Fruit fly (Drosophila melanogaster): ENCODE measurements around the gene ND-20L.

The ND-20L gene

DNA sequence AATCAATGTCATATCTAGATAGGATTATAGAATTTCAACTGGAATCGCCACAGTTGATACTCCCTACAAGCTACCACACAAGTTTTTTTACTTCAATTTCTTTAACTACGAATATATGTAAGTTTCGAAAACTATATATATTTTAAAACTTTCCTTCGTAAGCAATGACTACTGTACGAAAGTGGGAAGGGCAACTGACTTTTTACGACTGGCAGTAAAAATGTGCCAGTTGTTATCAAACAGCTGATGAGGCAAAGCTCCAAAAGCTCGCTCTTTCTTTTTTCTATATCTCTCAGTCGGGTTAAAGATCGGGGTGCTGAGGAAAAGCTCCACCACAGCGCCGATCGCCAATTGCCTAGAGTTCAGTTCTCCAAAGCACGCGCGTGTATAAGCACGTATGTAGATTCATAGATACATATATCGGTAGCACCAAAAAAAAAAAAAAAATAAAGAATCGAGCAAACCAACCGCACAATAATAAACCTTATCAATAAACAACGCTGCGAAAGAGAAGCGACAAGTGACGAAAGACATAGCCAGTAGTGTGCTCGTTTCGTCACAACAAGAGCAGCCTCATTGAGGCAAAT, 36.5 kb upstream of the ND-20L start (continued):
- TF ChIP-seq tll (GFP tag; optimal IDR thresholded peaks at IDR 0.05) (no peak), CG10565 (GFP tag; optimal IDR thresholded peaks at IDR 0.05) (no peak), ap (GFP tag; IDR thresholded peaks at IDR 0.05) (no peak), CG15514 (GFP tag; optimal IDR thresholded peaks at IDR 0.05) (peak; percentile 41), CG6254 (GFP tag; optimal IDR thresholded peaks at IDR 0.05) (peak; percentile 23), Six4 (GFP tag; optimal IDR thresholded peaks at IDR 0.05) (no peak), chinmo (GFP tag; IDR thresholded peaks at IDR 0.05; ENCODE audit: partially characterized antibody) (peak; percentile 81; the same call in 3 of the 4 replicates), CG14667 (GFP tag; IDR thresholded peaks at IDR 0.05) (peak; percentile 69), CG2120 (GFP tag; optimal IDR thresholded peaks at IDR 0.05) (peak; percentile 74), fd3F (GFP tag; optimal IDR thresholded peaks at IDR 0.05) (peak; percentile 59), odd (GFP tag; optimal IDR thresholded peaks at IDR 0.05) (peak; percentile 55), nerfin-1 (tag; optimal IDR thresholded peaks at IDR 0.05) (peak; percentile 25), bowl (GFP tag; IDR thresholded peaks at IDR 0.05) (peak; percentile 58; the same call in 1 of the 2 replicates), eve (GFP tag; optimal IDR thresholded peaks at IDR 0.05) (no peak), amos (GFP tag; IDR thresholded peaks at IDR 0.05; ENCODE audit: partially characterized antibody) (peak; percentile 24; the same call in 1 of the 2 replicates), Vsx1 (GFP tag; optimal IDR thresholded peaks at IDR 0.05) (peak; percentile 38), CG9797 (GFP tag; optimal IDR thresholded peaks at IDR 0.05) (no peak), unpg (GFP tag; optimal IDR thresholded peaks at IDR 0.05) (peak; percentile 78), sug (tag; optimal IDR thresholded peaks at IDR 0.05) (peak; percentile 77), nau (GFP tag; optimal IDR thresholded peaks at IDR 0.05) (peak; percentile 60), psq (GFP tag; optimal IDR thresholded peaks at IDR 0.05) (no peak), CG8388 (GFP tag; optimal IDR thresholded peaks at IDR 0.05) (peak; percentile 25), CG3163 (GFP tag; optimal IDR thresholded peaks at IDR 0.05) (no peak), NC2β (GFP tag; optimal IDR thresholded peaks at IDR 0.05) (no peak)

DNA sequence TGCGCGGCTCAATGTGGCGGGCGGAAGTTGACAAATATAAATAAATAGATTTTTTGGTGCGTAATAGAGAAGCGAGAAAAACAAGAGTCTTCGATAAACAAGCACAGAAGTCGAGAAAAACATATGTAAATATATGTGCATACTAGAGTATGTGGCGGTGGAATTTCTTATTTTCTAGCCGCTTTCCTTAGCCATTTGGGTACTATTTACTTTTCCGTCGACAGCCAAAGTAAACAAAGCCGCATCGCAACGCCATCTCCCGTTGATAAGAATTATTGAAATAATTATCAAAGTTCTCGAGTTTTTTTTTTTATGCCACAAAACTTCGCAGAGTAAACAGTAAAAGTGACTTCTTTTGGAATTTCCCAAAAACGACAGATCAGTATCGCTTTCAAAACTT, 35.6 kb upstream of the ND-20L start:
- TF ChIP-seq Spps (tag; optimal IDR thresholded peaks at IDR 0.05) = peak; percentile 8
- peak in 1 of 2 experiments; percentile 49 for TF ChIP-seq bsh (GFP tag; optimal IDR thresholded peaks at IDR 0.05)
- no peak for TF ChIP-seq CG6683 (GFP tag; optimal IDR thresholded peaks at IDR 0.05)
- TF ChIP-seq CG12219 (GFP tag; optimal IDR thresholded peaks at IDR 0.05) = no peak
- TF ChIP-seq CG7987 (GFP tag; optimal IDR thresholded peaks at IDR 0.05) = peak; percentile 4
- TF ChIP-seq vvl (GFP tag; IDR thresholded peaks at IDR 0.05) = peak; percentile 38; the same call in 1 of the 2 replicates
- no peak for TF ChIP-seq slp2 (GFP tag; optimal IDR thresholded peaks at IDR 0.05)
- peak; percentile 18 for TF ChIP-seq CG17359 (tag; optimal IDR thresholded peaks at IDR 0.05)
- TF ChIP-seq az2 (GFP tag; optimal IDR thresholded peaks at IDR 0.05) = no peak
- no peak for TF ChIP-seq NK7.1 (GFP tag; optimal IDR thresholded peaks at IDR 0.05)
- peak; percentile 38 for TF ChIP-seq grn (GFP tag; optimal IDR thresholded peaks at IDR 0.05)
- no peak for TF ChIP-seq CG11398 (GFP tag; optimal IDR thresholded peaks at IDR 0.05)
- TF ChIP-seq CG4854 (GFP tag; optimal IDR thresholded peaks at IDR 0.05) = peak; percentile 10
- TF ChIP-seq sens (GFP tag) = peak; percentile 81
- TF ChIP-seq CG9727 (GFP tag; optimal IDR thresholded peaks at IDR 0.05) = peak; percentile 4
- peak; percentile 40 for TF ChIP-seq CG18599 (GFP tag; optimal IDR thresholded peaks at IDR 0.05)
- TF ChIP-seq CG13296 (GFP tag; optimal IDR thresholded peaks at IDR 0.05) = peak; percentile 5
- TF ChIP-seq CG10147 (GFP tag; optimal IDR thresholded peaks at IDR 0.05) = peak; percentile 19
- peak; percentile 33 for TF ChIP-seq CG1529 (GFP tag; optimal IDR thresholded peaks at IDR 0.05)
- no peak for TF ChIP-seq Dbx (GFP tag; IDR thresholded peaks at IDR 0.05)
- TF ChIP-seq CG6254 (GFP tag; optimal IDR thresholded peaks at IDR 0.05) = peak; percentile 13
- peak; percentile 51 for TF ChIP-seq wek (GFP tag; optimal IDR thresholded peaks at IDR 0.05)
- peak; percentile 34 for TF ChIP-seq CG8281 (tag; optimal IDR thresholded peaks at IDR 0.05)
- TF ChIP-seq CG15696 (tag; optimal IDR thresholded peaks at IDR 0.05) = peak; percentile 25
- TF ChIP-seq CG15514 (GFP tag; optimal IDR thresholded peaks at IDR 0.05) = peak; percentile 23
- TF ChIP-seq CG18619 (GFP tag; optimal IDR thresholded peaks at IDR 0.05) = peak; percentile 12
- TF ChIP-seq BtbVII (GFP tag; optimal IDR thresholded peaks at IDR 0.05) = peak; percentile 53
